Fruit fly (Drosophila melanogaster) whole organism: Measurements from ENCODE around the gene CG10064.

ENCODE experiments used
- CG8478 ChIP-seq: fragments of >200 bp; optimal IDR thresholded peaks from 2 replicates; lab custom pipeline; 2018; ENCODE audit warnings: inconsistent platforms
- psq ChIP-seq: fragments of >200 bp; optimal IDR thresholded peaks from 2 replicates; lab custom pipeline; 2017
- usp ChIP-seq: fragments of >200 bp; optimal IDR thresholded peaks from 2 replicates; lab custom pipeline; 2017; ENCODE audit warnings: missing biosample characterization, missing genetic modification characterization, mixed read lengths

DNA sequence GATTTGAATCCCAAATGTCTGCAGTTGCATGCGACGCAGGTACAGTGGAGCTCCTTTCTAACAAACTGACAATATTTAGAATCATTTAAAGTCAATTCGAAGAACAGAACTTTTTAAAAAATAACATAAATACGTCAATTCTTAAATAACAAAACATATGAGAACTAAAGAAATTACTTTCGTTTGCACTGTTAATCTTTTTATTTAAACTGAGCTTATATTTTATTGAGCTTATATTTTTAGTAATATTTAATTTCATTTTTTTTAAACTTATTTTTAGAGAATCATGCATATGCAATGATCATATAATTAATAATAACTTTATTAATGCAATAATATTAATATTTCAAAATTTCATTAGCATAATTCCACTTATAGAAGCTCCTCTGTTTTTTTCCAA is 12.9 kb upstream of the CG10064 start:
- TF ChIP-seq CG8478 (lab: Kevin White, UChicago) = no peak
- no peak for TF ChIP-seq psq
- TF ChIP-seq usp (GFP tag; lab: Kevin White, UChicago) = no peak
